Fruit fly (Drosophila melanogaster): ENCODE results near the gene emei.

- TF ChIP-seq CG11902 (GFP tag; optimal IDR thresholded peaks at IDR 0.05): no peak
- TF ChIP-seq svp (GFP tag): no peak
Observed at dm6 chr3L:11109454-11109853, at the start of gene emei, which contains the start of gene CG34012.

Data from whole organism, prepupa.